Fruit fly (Drosophila melanogaster) whole organism, embryonic: ENCODE data around the gene ninaE.
A peak's percentile ranks its signal among the peaks of the same experiment; 100 is the strongest.

Experiments
- Awh ChIP-seq: fragments of 200-800 bp; sonication (Bioruptor generic); IDR thresholded peaks from 2 replicates; pipeline ENCODE4, ENCODE4 v1.3.6; 2022; ENCODE audit warnings: missing biosample characterization, missing genetic modification characterization
- CG10209 ChIP-seq: fragments of 200-800 bp; sonication (Bioruptor generic); optimal IDR thresholded peaks from 3 replicates; lab custom pipeline; 2017; ENCODE audit warnings: missing biosample characterization, mild to moderate bottlenecking, missing genetic modification characterization, missing genetic modification reagents
- CG10274 ChIP-seq: fragments of 200-800 bp; sonication (Bioruptor generic); optimal IDR thresholded peaks from 3 replicates; lab custom pipeline; 2017; ENCODE audit warnings: missing biosample characterization, mild to moderate bottlenecking, missing genetic modification characterization
- CG11093 ChIP-seq: fragments of 200-800 bp; sonication (Bioruptor generic); IDR thresholded peaks from 3 replicates; pipeline ENCODE4 v1.3.6; 2022; ENCODE audit warnings: missing biosample characterization, missing genetic modification characterization
- CG12236 ChIP-seq: fragments of 200-800 bp; sonication (Bioruptor generic); optimal IDR thresholded peaks from 2 replicates; lab custom pipeline; 2016; ENCODE audit warnings: missing biosample characterization, missing genetic modification characterization
- CG12299 ChIP-seq: fragments of 200-800 bp; sonication (Bioruptor generic); optimal IDR thresholded peaks from 2 replicates; lab custom pipeline; 2018; ENCODE audit warnings: missing biosample characterization, mild to moderate bottlenecking, missing genetic modification characterization
- CG13287 ChIP-seq: fragments of 200-800 bp; sonication (Bioruptor generic); IDR thresholded peaks from 2 replicates; pipeline ENCODE4 v1.3.6; 2022; ENCODE audit warnings: missing biosample characterization, missing genetic modification characterization; ENCODE audit not compliant: partially characterized antibody
- CG14441 ChIP-seq: fragments of 200-800 bp; sonication (Bioruptor generic); IDR thresholded peaks from 2 replicates; pipeline ENCODE4 v1.3.6; 2022; ENCODE audit warnings: missing biosample characterization, missing genetic modification characterization
- CG15269 ChIP-seq: fragments of 200-800 bp; sonication (Bioruptor generic); optimal IDR thresholded peaks from 2 replicates; lab custom pipeline; 2018; ENCODE audit warnings: missing biosample characterization, mild to moderate bottlenecking, missing genetic modification characterization, moderate library complexity
- CG17359 ChIP-seq: fragments of 200-800 bp; sonication (Bioruptor generic); optimal IDR thresholded peaks from 3 replicates; lab custom pipeline; 2018; ENCODE audit warnings: missing biosample characterization, mild to moderate bottlenecking, missing genetic modification characterization, moderate library complexity
- CG18476 ChIP-seq: fragments of 200-800 bp; sonication (Bioruptor generic); optimal IDR thresholded peaks from 2 replicates; lab custom pipeline; 2016; ENCODE audit warnings: missing biosample characterization, mild to moderate bottlenecking, missing genetic modification characterization
- CG2678 ChIP-seq: fragments of 200-800 bp; sonication (Bioruptor generic); optimal IDR thresholded peaks from 3 replicates; lab custom pipeline; 2019; ENCODE audit warnings: missing biosample characterization, mild to moderate bottlenecking, missing genetic modification characterization, moderate library complexity
- CG33557 ChIP-seq: fragments of 200-800 bp; sonication (Bioruptor generic); optimal IDR thresholded peaks from 2 replicates; lab custom pipeline; 2019; ENCODE audit warnings: missing biosample characterization, mild to moderate bottlenecking, missing genetic modification characterization, moderate library complexity
- CG7745 ChIP-seq: fragments of 200-800 bp; sonication (Bioruptor generic); optimal IDR thresholded peaks from 2 replicates; lab custom pipeline; 2018; ENCODE audit warnings: missing biosample characterization, mild to moderate bottlenecking, missing genetic modification characterization, moderate library complexity
- Dad ChIP-seq: fragments of 200-800 bp; sonication (Bioruptor generic); optimal IDR thresholded peaks from 3 replicates; lab custom pipeline; 2016; ENCODE audit warnings: missing biosample characterization, missing genetic modification characterization
- Dfd ChIP-seq, 2 experiments: fragments of >200 bp; optimal IDR thresholded peaks; 2 replicates each; lab custom pipeline; 2017; ENCODE audit warnings: missing biosample characterization in 2 of 2, missing genetic modification characterization in 2 of 2
- Ets97D ChIP-seq: fragments of 200-800 bp; sonication (Bioruptor generic); optimal IDR thresholded peaks from 3 replicates; lab custom pipeline; 2016; ENCODE audit warnings: missing biosample characterization, missing genetic modification characterization
- GATAe ChIP-seq: fragments of 200-800 bp; sonication (Bioruptor generic); conservative IDR thresholded peaks from 2 replicates; pipeline ENCODE4 v1.3.6; 2022; ENCODE audit warnings: missing biosample characterization, missing genetic modification characterization
- Hand ChIP-seq: fragments of 200-800 bp; sonication (Bioruptor generic); optimal IDR thresholded peaks from 2 replicates; lab custom pipeline; 2017; ENCODE audit warnings: mild to moderate bottlenecking, missing biosample characterization, missing genetic modification reagents, missing genetic modification characterization
- Hmr ChIP-seq: fragments of 200-800 bp; sonication (Bioruptor generic); optimal IDR thresholded peaks from 3 replicates; lab custom pipeline; 2017; ENCODE audit warnings: mild to moderate bottlenecking, missing biosample characterization, missing genetic modification reagents, missing genetic modification characterization
- Lim3 ChIP-seq: fragments of 200-800 bp; sonication (Bioruptor generic); IDR thresholded peaks from 2 replicates; pipeline ENCODE4 v1.3.6; 2022; ENCODE audit warnings: missing biosample characterization, missing genetic modification characterization
- NK7.1 ChIP-seq: fragments of 200-800 bp; sonication (Bioruptor generic); optimal IDR thresholded peaks from 3 replicates; lab custom pipeline; 2016; ENCODE audit warnings: missing biosample characterization, missing genetic modification characterization
- Neu2 ChIP-seq: fragments of 200-800 bp; sonication (Bioruptor generic); optimal IDR thresholded peaks from 3 replicates; lab custom pipeline; 2016; ENCODE audit warnings: missing biosample characterization, missing genetic modification characterization, borderline replicate concordance
- Oaz ChIP-seq: fragments of 200-800 bp; sonication (Bioruptor generic); IDR thresholded peaks from 2 replicates; pipeline ENCODE4 v1.3.6; 2022; ENCODE audit warnings: missing biosample characterization, missing genetic modification characterization
- Opbp ChIP-seq: fragments of 200-800 bp; sonication (Bioruptor generic); IDR thresholded peaks from 3 replicates; pipeline ENCODE4 v1.3.6; 2022; ENCODE audit warnings: missing biosample characterization, missing genetic modification characterization; ENCODE audit not compliant: partially characterized antibody
- Sry-δ ChIP-seq: fragments of 200-800 bp; sonication (Bioruptor generic); optimal IDR thresholded peaks from 2 replicates; lab custom pipeline; 2016; ENCODE audit warnings: missing biosample characterization, missing genetic modification characterization
- bab2 ChIP-seq: fragments of 200-800 bp; sonication (Bioruptor generic); optimal IDR thresholded peaks from 2 replicates; lab custom pipeline; 2016; ENCODE audit warnings: missing biosample characterization, missing genetic modification characterization
- cg ChIP-seq: fragments of 200-800 bp; sonication (Bioruptor generic); optimal IDR thresholded peaks from 3 replicates; lab custom pipeline; 2019; ENCODE audit warnings: missing biosample characterization, mild to moderate bottlenecking, missing genetic modification characterization, moderate library complexity
- ci ChIP-seq: fragments of 200-800 bp; sonication (Bioruptor generic); IDR thresholded peaks from 3 replicates; pipeline ENCODE4 v1.3.6; 2022; ENCODE audit warnings: missing biosample characterization, missing genetic modification characterization
- cwo ChIP-seq: fragments of 200-800 bp; sonication (Bioruptor generic); optimal IDR thresholded peaks from 3 replicates; lab custom pipeline; 2017; ENCODE audit warnings: missing biosample characterization, missing genetic modification characterization, mild to moderate bottlenecking, moderate library complexity, missing genetic modification reagents
- dmrt99B ChIP-seq: fragments of 200-800 bp; sonication (Bioruptor generic); optimal IDR thresholded peaks from 2 replicates; lab custom pipeline; 2018; ENCODE audit warnings: missing biosample characterization, mild to moderate bottlenecking, missing genetic modification characterization, moderate library complexity
- fd96Cb ChIP-seq: fragments of 200-800 bp; sonication (Bioruptor generic); optimal IDR thresholded peaks from 2 replicates; lab custom pipeline; 2018; ENCODE audit warnings: missing biosample characterization, mild to moderate bottlenecking, missing genetic modification characterization, moderate library complexity
- fu2 ChIP-seq: fragments of 200-800 bp; sonication (Bioruptor generic); optimal IDR thresholded peaks from 2 replicates; lab custom pipeline; 2016; ENCODE audit warnings: missing biosample characterization, missing genetic modification characterization
- gem ChIP-seq: fragments of 200-800 bp; sonication (Bioruptor generic); optimal IDR thresholded peaks from 2 replicates; lab custom pipeline; 2019; ENCODE audit warnings: missing biosample characterization, mild to moderate bottlenecking, missing genetic modification characterization, moderate library complexity
- ken ChIP-seq: fragments of 200-800 bp; sonication (Bioruptor generic); IDR thresholded peaks from 3 replicates; pipeline ENCODE4 v1.3.6; 2022; ENCODE audit warnings: missing biosample characterization, missing genetic modification characterization
- prd ChIP-seq, 3 experiments: fragments of >200 bp in 2 of 3; fragments of 200-800 bp in 1 of 3; sonication (Bioruptor generic) in 1 of 3; optimal IDR thresholded peaks in 2 of 3; IDR thresholded peaks in 1 of 3; 2 replicates in 2 of 3; 3 replicates in 1 of 3; pipeline versions ENCODE4 v1.3.6 to Lab custom; 2017 to 2022; ENCODE audit warnings: missing biosample characterization in 1 of 3, missing genetic modification characterization in 1 of 3
- pros ChIP-seq: fragments of 200-800 bp; sonication (Bioruptor generic); optimal IDR thresholded peaks from 3 replicates; lab custom pipeline; 2019; ENCODE audit warnings: missing biosample characterization, mild to moderate bottlenecking, missing genetic modification characterization, moderate library complexity
- sd ChIP-seq: fragments of 200-800 bp; sonication (Bioruptor generic); optimal IDR thresholded peaks from 3 replicates; lab custom pipeline; 2018; ENCODE audit warnings: missing biosample characterization, mild to moderate bottlenecking, missing genetic modification characterization, moderate library complexity
- sens-2 ChIP-seq: fragments of 200-800 bp; sonication (Bioruptor generic); IDR thresholded peaks from 2 replicates; pipeline ENCODE4 v1.3.6; 2022; ENCODE audit warnings: missing biosample characterization, missing genetic modification characterization
- sim ChIP-seq: fragments of 200-800 bp; sonication (Bioruptor generic); IDR thresholded peaks from 2 replicates; pipeline ENCODE4 v1.3.6; 2022; ENCODE audit warnings: missing biosample characterization, missing genetic modification characterization
- sr ChIP-seq: fragments of 200-800 bp; sonication (Bioruptor generic); IDR thresholded peaks from 3 replicates; pipeline ENCODE4 v1.3.6; 2022; ENCODE audit warnings: missing biosample characterization, missing genetic modification characterization
- tna ChIP-seq: fragments of 200-800 bp; sonication (Bioruptor generic); IDR thresholded peaks from 2 replicates; pipeline ENCODE4 v1.3.6; 2022; ENCODE audit warnings: missing biosample characterization, missing genetic modification characterization; ENCODE audit not compliant: partially characterized antibody
- trh ChIP-seq: fragments of 200-800 bp; sonication (Bioruptor generic); optimal IDR thresholded peaks from 2 replicates; lab custom pipeline; 2016; ENCODE audit warnings: missing biosample characterization, missing genetic modification characterization
- twi ChIP-seq: fragments of 200-800 bp; optimal IDR thresholded peaks from 2 replicates; lab custom pipeline; 2019; ENCODE audit warnings: missing biosample characterization, mild to moderate bottlenecking, missing genetic modification characterization, moderate library complexity
- vnd ChIP-seq: fragments of 200-800 bp; sonication (Bioruptor generic); IDR thresholded peaks from 3 replicates; pipeline ENCODE4 v1.3.6; 2022; ENCODE audit warnings: missing biosample characterization, missing genetic modification characterization; ENCODE audit not compliant: partially characterized antibody
- wek ChIP-seq: fragments of 200-800 bp; sonication (Bioruptor generic); optimal IDR thresholded peaks from 3 replicates; lab custom pipeline; 2018; ENCODE audit warnings: missing biosample characterization, mild to moderate bottlenecking, missing genetic modification characterization, moderate library complexity
- z ChIP-seq: fragments of 200-800 bp; sonication (Bioruptor generic); IDR thresholded peaks from 3 replicates; pipeline ENCODE4 v1.3.6; 2022; ENCODE audit warnings: missing biosample characterization, missing genetic modification characterization
- zfh1 ChIP-seq: fragments of 200-800 bp; sonication (Bioruptor generic); IDR thresholded peaks from 3 replicates; pipeline ENCODE4 v1.3.6; 2022; ENCODE audit warnings: missing biosample characterization, missing genetic modification characterization
- zfh2 ChIP-seq: fragments of 200-800 bp; sonication (Bioruptor generic); optimal IDR thresholded peaks from 2 replicates; lab custom pipeline; 2016; ENCODE audit warnings: missing biosample characterization, missing genetic modification characterization

ninaE gene

dm6 chr3R:19847591-19848256, 40.3 kb downstream of the ninaE start (continued):
- TF ChIP-seq Awh (GFP tag; lab: Robert Waterston, UW) (no peak; the same call in none of the 2 replicates), sim (GFP tag; lab: Robert Waterston, UW) (no peak), CG11093 (GFP tag; lab: Robert Waterston, UW) (no peak), CG14441 (GFP tag; lab: Robert Waterston, UW) (no peak), zfh1 (GFP tag; lab: Robert Waterston, UW) (peak; percentile 44; the same call in 1 of the 3 replicates), z (GFP tag; lab: Robert Waterston, UW) (peak; percentile 64; the same call in 2 of the 3 replicates), CG15269 (tag; lab: Kevin White, UChicago) (peak; percentile 51), ken (GFP tag; lab: Robert Waterston, UW) (no peak), fu2 (GFP tag; lab: Kevin White, UChicago) (no peak), fd96Cb (no peak), zfh2 (GFP tag; lab: Kevin White, UChicago) (no peak), Oaz (GFP tag; lab: Robert Waterston, UW) (no peak), twi (peak; percentile 18), CG17359 (tag; lab: Kevin White, UChicago) (no peak), Sry-δ (GFP tag; lab: Kevin White, UChicago) (no peak), bab2 (GFP tag; lab: Kevin White, UChicago) (peak; percentile 47), CG33557 (GFP tag; lab: Kevin White, UChicago) (peak; percentile 67), GATAe (no peak), gem (tag; lab: Kevin White, UChicago) (no peak), CG12299 (tag; lab: Kevin White, UChicago) (peak; percentile 58), tna (GFP tag; lab: Robert Waterston, UW) (no peak), Hmr (GFP tag; lab: Kevin White, UChicago) (no peak), CG2678 (tag; lab: Kevin White, UChicago) (no peak), CG18476 (GFP tag; lab: Kevin White, UChicago) (no peak), Hand (GFP tag; lab: Kevin White, UChicago) (no peak), wek (GFP tag; lab: Kevin White, UChicago) (peak; percentile 69), Opbp (GFP tag; lab: Robert Waterston, UW) (no peak), NK7.1 (GFP tag; lab: Kevin White, UChicago) (no peak), Dfd (GFP tag; optimal IDR thresholded peaks at IDR 0.05; lab: Kevin White, UChicago) (no peak), ci (GFP tag; lab: Robert Waterston, UW) (peak; percentile 65; the same call in 2 of the 3 replicates), CG12236 (GFP tag; lab: Kevin White, UChicago) (peak; percentile 71), sr (peak; percentile 20; the same call in 1 of the 3 replicates), Dad (GFP tag; lab: Kevin White, UChicago) (no peak), sd (tag; lab: Kevin White, UChicago) (no peak), CG10209 (peak; percentile 65), CG7745 (tag; lab: Kevin White, UChicago) (no peak), Lim3 (GFP tag; lab: Robert Waterston, UW) (no peak), Neu2 (GFP tag; lab: Kevin White, UChicago) (peak; percentile 87), dmrt99B (tag; lab: Kevin White, UChicago) (no peak), cg (GFP tag; lab: Kevin White, UChicago) (no peak), CG13287 (peak; percentile 25), trh (GFP tag; lab: Kevin White, UChicago) (no peak), cwo (GFP tag; lab: Kevin White, UChicago) (peak; percentile 18), vnd (no peak), CG10274 (no peak), prd (optimal IDR thresholded peaks at IDR 0.05; lab: Kevin White, UChicago) (no peak), prd (GFP tag; IDR thresholded peaks at IDR 0.05; lab: Robert Waterston, UW) (no peak), sens-2 (no peak), pros (GFP tag; lab: Kevin White, UChicago) (no peak), Ets97D (GFP tag; lab: Kevin White, UChicago) (no peak)
